Worm (Caenorhabditis elegans) whole organism, L1 larva: ENCODE data around the gene hpo-10.
A peak's percentile ranks its signal among the peaks of the same experiment; 100 is the strongest.

Source experiments
- C04F5.9 ChIP-seq: sonication (generic microtip); optimal IDR thresholded peaks from 2 replicates; lab custom pipeline; 2016; ENCODE audit warnings: missing genetic modification characterization, missing compliant biosample characterization
- Y116A8C.19 ChIP-seq: sonication (generic microtip); optimal IDR thresholded peaks from 2 replicates; lab custom pipeline; 2016; ENCODE audit warnings: missing compliant biosample characterization, missing genetic modification characterization, borderline replicate concordance
- aha-1 ChIP-seq: fragments of 150-350 bp; optimal IDR thresholded peaks from 2 replicates; lab custom pipeline; 2014; ENCODE audit warnings: missing biosample characterization, missing genetic modification characterization
- alr-1 ChIP-seq: fragments of 200-800 bp; sonication (Bioruptor generic); optimal IDR thresholded peaks from 2 replicates; lab custom pipeline; 2018; ENCODE audit warnings: borderline replicate concordance, mild to moderate bottlenecking, missing genetic modification characterization, missing compliant biosample characterization
- ama-1 ChIP-seq: fragments of 150-350 bp; optimal IDR thresholded peaks from 2 replicates; lab custom pipeline; 2014
- blmp-1 ChIP-seq: fragments of 150-350 bp; optimal IDR thresholded peaks from 2 replicates; lab custom pipeline; 2014; ENCODE audit warnings: missing biosample characterization, missing genetic modification characterization
- ceh-63 ChIP-seq: fragments of 200-800 bp; sonication (Bioruptor generic); optimal IDR thresholded peaks from 2 replicates; lab custom pipeline; 2018; ENCODE audit warnings: mild to moderate bottlenecking, missing genetic modification characterization, missing compliant biosample characterization
- ceh-88 ChIP-seq: fragments of 200-800 bp; sonication (Bioruptor generic); IDR thresholded peaks from 2 replicates; pipeline ENCODE4 v1.3.6; 2022; ENCODE audit warnings: missing genetic modification characterization, missing compliant biosample characterization
- ceh-90 ChIP-seq: sonication (generic microtip); optimal IDR thresholded peaks from 2 replicates; lab custom pipeline; 2016; ENCODE audit warnings: missing genetic modification characterization, missing compliant biosample characterization
- ces-1 ChIP-seq: fragments of 150-350 bp; optimal IDR thresholded peaks from 2 replicates; lab custom pipeline; 2014; ENCODE audit warnings: missing biosample characterization, missing genetic modification reagents, missing genetic modification characterization
- dpl-1 ChIP-seq, 3 experiments: fragments of 150-350 bp in 2 of 3; sonication (generic microtip) in 1 of 3; optimal IDR thresholded peaks; 2 replicates each; lab custom pipeline; 2014 to 2017; ENCODE audit warnings: missing biosample characterization in 3 of 3, missing genetic modification characterization in 3 of 3, missing genetic modification reagents in 3 of 3
- efl-1 ChIP-seq, 4 experiments: fragments of 150-350 bp; optimal IDR thresholded peaks in 3 of 4; peaks in 1 of 4; 1 replicate in 1 of 4; 2 replicates in 3 of 4; lab custom pipeline; 2014; ENCODE audit warnings: missing biosample characterization in 2 of 4, missing genetic modification characterization in 2 of 4, missing genetic modification reagents in 2 of 4
- efl-3 ChIP-seq: fragments of 200-800 bp; sonication (Bioruptor generic); optimal IDR thresholded peaks from 2 replicates; lab custom pipeline; 2018; ENCODE audit warnings: mild to moderate bottlenecking, missing genetic modification characterization, missing compliant biosample characterization
- egl-13 ChIP-seq: sonication (generic microtip); optimal IDR thresholded peaks from 2 replicates; lab custom pipeline; 2016; ENCODE audit warnings: missing genotype, missing genetic modification reagents, missing genetic modification characterization, missing compliant biosample characterization
- elt-2 ChIP-seq: sonication (generic microtip); optimal IDR thresholded peaks from 2 replicates; lab custom pipeline; 2016; ENCODE audit warnings: missing genetic modification characterization, mild to moderate bottlenecking, inconsistent platforms, missing compliant biosample characterization, missing genetic modification reagents
- fkh-10 ChIP-seq: sonication (generic microtip); optimal IDR thresholded peaks from 2 replicates; lab custom pipeline; 2017; ENCODE audit warnings: missing biosample characterization, missing genetic modification reagents, missing genetic modification characterization
- fkh-4 ChIP-seq: sonication (generic microtip); optimal IDR thresholded peaks from 2 replicates; lab custom pipeline; 2016; ENCODE audit warnings: missing compliant biosample characterization, missing genetic modification characterization, borderline replicate concordance
- grh-1 ChIP-seq: fragments of 200-800 bp; sonication (Bioruptor generic); IDR thresholded peaks from 2 replicates; pipeline ENCODE4 v1.3.6; 2022; ENCODE audit warnings: missing genetic modification reagents, missing genetic modification characterization, missing compliant biosample characterization
- hlh-17 ChIP-seq: fragments of 200-800 bp; sonication (Bioruptor generic); optimal IDR thresholded peaks from 2 replicates; lab custom pipeline; 2018; ENCODE audit warnings: missing genetic modification characterization, mild to moderate bottlenecking, missing compliant biosample characterization, moderate library complexity, borderline replicate concordance
- hlh-4 ChIP-seq: sonication (generic microtip); optimal IDR thresholded peaks from 2 replicates; lab custom pipeline; 2016; ENCODE audit warnings: mild to moderate bottlenecking, missing genetic modification characterization, missing compliant biosample characterization
- irx-1 ChIP-seq: sonication (generic microtip); optimal IDR thresholded peaks from 2 replicates; lab custom pipeline; 2016; ENCODE audit warnings: missing genetic modification characterization, missing compliant biosample characterization
- isw-1 ChIP-seq: fragments of 200-800 bp; sonication (Bioruptor generic); IDR thresholded peaks from 2 replicates; pipeline ENCODE4 v1.3.6; 2022; ENCODE audit warnings: missing genetic modification characterization, missing compliant biosample characterization
- lin-13 ChIP-seq: fragments of 150-350 bp; optimal IDR thresholded peaks from 2 replicates; lab custom pipeline; 2014; ENCODE audit warnings: missing biosample characterization, missing genetic modification reagents, missing genetic modification characterization
- lin-35 ChIP-seq, 2 experiments: fragments of 150-350 bp; optimal IDR thresholded peaks; 2 replicates each; lab custom pipeline; 2014; ENCODE audit warnings: missing biosample characterization in 2 of 2, missing genetic modification characterization in 2 of 2, missing genetic modification reagents in 2 of 2
- lin-39 ChIP-seq: fragments of 150-350 bp; optimal IDR thresholded peaks from 2 replicates; lab custom pipeline; 2014; ENCODE audit warnings: missing biosample characterization, missing genetic modification reagents, missing genetic modification characterization
- lir-3 ChIP-seq: sonication (generic microtip); optimal IDR thresholded peaks from 2 replicates; lab custom pipeline; 2016; ENCODE audit warnings: mild to moderate bottlenecking, missing genetic modification characterization, moderate library complexity, missing compliant biosample characterization; ENCODE audit not compliant: poor library complexity
- mab-9 ChIP-seq: fragments of 200-800 bp; sonication (Bioruptor generic); IDR thresholded peaks from 2 replicates; pipeline ENCODE4 v1.3.6; 2022; ENCODE audit warnings: missing genetic modification reagents, missing genetic modification characterization, missing compliant biosample characterization
- mep-1 ChIP-seq: fragments of 150-350 bp; optimal IDR thresholded peaks from 2 replicates; lab custom pipeline; 2014; ENCODE audit warnings: missing biosample characterization, missing genetic modification characterization
- nhr-11 ChIP-seq: fragments of 150-350 bp; optimal IDR thresholded peaks from 2 replicates; lab custom pipeline; 2014; ENCODE audit warnings: missing biosample characterization, missing genetic modification characterization
- nhr-19 ChIP-seq: fragments of 200-800 bp; sonication (Bioruptor generic); conservative IDR thresholded peaks from 2 replicates; pipeline ENCODE4 v1.3.6; 2022; ENCODE audit warnings: missing genetic modification characterization, missing compliant biosample characterization
- nhr-20 ChIP-seq: sonication (generic microtip); optimal IDR thresholded peaks from 2 replicates; lab custom pipeline; 2016; ENCODE audit warnings: mild to moderate bottlenecking, missing genetic modification characterization, missing compliant biosample characterization
- nhr-71 ChIP-seq: sonication (generic microtip); optimal IDR thresholded peaks from 2 replicates; lab custom pipeline; 2016; ENCODE audit warnings: mild to moderate bottlenecking, missing genetic modification characterization, moderate library complexity, missing compliant biosample characterization
- nhr-84 ChIP-seq: sonication (generic microtip); optimal IDR thresholded peaks from 2 replicates; lab custom pipeline; 2017; ENCODE audit warnings: missing biosample characterization, missing genetic modification characterization
- nhr-85 ChIP-seq: sonication (generic microtip); peaks from one replicate; lab custom pipeline; 2016; ENCODE audit warnings: missing genetic modification characterization, inconsistent platforms, missing compliant biosample characterization
- pag-3 ChIP-seq: sonication (generic microtip); optimal IDR thresholded peaks from 2 replicates; lab custom pipeline; 2017; ENCODE audit warnings: missing genetic modification characterization, mild to moderate bottlenecking, missing compliant biosample characterization, antibody characterized with exemption, borderline replicate concordance; ENCODE audit not compliant: insufficient read depth
- pax-3 ChIP-seq: fragments of 200-800 bp; sonication (Bioruptor generic); optimal IDR thresholded peaks from 2 replicates; lab custom pipeline; 2018; ENCODE audit warnings: mild to moderate bottlenecking, missing genetic modification characterization, moderate library complexity, missing compliant biosample characterization
- pqm-1 ChIP-seq: sonication (generic microtip); optimal IDR thresholded peaks from 3 replicates; lab custom pipeline; 2017; ENCODE audit warnings: missing biosample characterization, missing genetic modification characterization
- snu-23 ChIP-seq: sonication (generic microtip); optimal IDR thresholded peaks from 2 replicates; lab custom pipeline; 2016; ENCODE audit warnings: missing genetic modification characterization, missing compliant biosample characterization
- sox-4 ChIP-seq: sonication (generic microtip); optimal IDR thresholded peaks from 2 replicates; lab custom pipeline; 2016; ENCODE audit warnings: missing genetic modification characterization, missing compliant biosample characterization
- swsn-7 ChIP-seq: sonication (generic microtip); optimal IDR thresholded peaks from 2 replicates; lab custom pipeline; 2016; ENCODE audit warnings: missing genetic modification characterization, missing compliant biosample characterization
- tlp-1 ChIP-seq: fragments of 150-350 bp; optimal IDR thresholded peaks from 2 replicates; lab custom pipeline; 2014; ENCODE audit warnings: missing biosample characterization, missing genetic modification characterization
- unc-62 ChIP-seq: fragments of 150-350 bp; optimal IDR thresholded peaks from 2 replicates; lab custom pipeline; 2014; ENCODE audit warnings: missing biosample characterization, missing genetic modification reagents, missing genetic modification characterization
- unc-98 ChIP-seq: fragments of 200-800 bp; sonication (Bioruptor generic); IDR thresholded peaks from 2 replicates; pipeline ENCODE4 v1.3.6; 2022; ENCODE audit warnings: missing genetic modification characterization, missing compliant biosample characterization
- vab-15 ChIP-seq: sonication (generic microtip); optimal IDR thresholded peaks from 2 replicates; lab custom pipeline; 2017; ENCODE audit warnings: missing genotype, mild to moderate bottlenecking, missing genetic modification characterization, missing compliant biosample characterization
- xbp-1 ChIP-seq: sonication (generic microtip); optimal IDR thresholded peaks from 2 replicates; lab custom pipeline; 2016; ENCODE audit warnings: missing genetic modification characterization, missing compliant biosample characterization
- zip-4 ChIP-seq: fragments of 200-800 bp; sonication (Bioruptor generic); optimal IDR thresholded peaks from 2 replicates; lab custom pipeline; 2018; ENCODE audit warnings: mild to moderate bottlenecking, missing genetic modification characterization, moderate library complexity, missing compliant biosample characterization
- ztf-11 ChIP-seq, 2 experiments: sonication (generic microtip); optimal IDR thresholded peaks; 2 replicates each; lab custom pipeline; 2016 to 2017; ENCODE audit warnings: missing genetic modification characterization in 2 of 2, missing biosample characterization in 1 of 2, missing compliant biosample characterization in 1 of 2
- ztf-4 ChIP-seq: fragments of 150-350 bp; optimal IDR thresholded peaks from 2 replicates; lab custom pipeline; 2014; ENCODE audit warnings: missing biosample characterization, missing genetic modification characterization

Gene hpo-10

ce11 chrIII:5853240-5853639, 26.0 kb upstream of the hpo-10 start, which contains the start of gene ddx-23 (continued):
- TF ChIP-seq lin-35 (GFP tag; optimal IDR thresholded peaks at IDR 0.05; lab: Kevin White, UChicago) (peak; percentile 61 to 84), efl-3 (GFP tag; lab: Kevin White, UChicago) (no peak), zip-4 (no peak), mep-1 (tag; lab: Kevin White, UChicago) (peak; percentile 29), lir-3 (tag; lab: Kevin White, UChicago) (peak; percentile 1), nhr-71 (tag; lab: Kevin White, UChicago) (peak; percentile 54), swsn-7 (peak; percentile 12), lin-13 (GFP tag; lab: Kevin White, UChicago) (peak; percentile 10), Y116A8C.19 (no peak), ceh-63 (no peak), efl-1 (optimal IDR thresholded peaks at IDR 0.05; lab: Kevin White, UChicago) (peak; percentile 24 to 71), efl-1 (GFP tag; optimal IDR thresholded peaks at IDR 0.05 in 1 of 2; lab: Kevin White, UChicago) (peak; percentile 80 to 97), nhr-85 (tag; lab: Kevin White, UChicago) (no peak), grh-1 (GFP tag; lab: Robert Waterston, UW) (no peak), alr-1 (no peak), dpl-1 (GFP tag; optimal IDR thresholded peaks at IDR 0.05; lab: Kevin White, UChicago) (peak; percentile 43 to 78 (median 60)), snu-23 (GFP tag; lab: Kevin White, UChicago) (peak; percentile 38), hlh-17 (GFP tag; lab: Kevin White, UChicago) (no peak), pqm-1 (tag; lab: Kevin White, UChicago) (no peak), pax-3 (tag; lab: Kevin White, UChicago) (no peak), ces-1 (no peak), isw-1 (GFP tag; lab: Robert Waterston, UW) (no peak), ceh-88 (GFP tag; lab: Robert Waterston, UW) (no peak)

- TF ChIP-seq snu-23 (GFP tag; lab: Kevin White, UChicago) (peak; percentile 89), nhr-84 (tag; lab: Kevin White, UChicago) (no peak), xbp-1 (tag; lab: Kevin White, UChicago) (peak; percentile 81), ceh-63 (no peak), unc-62 (no peak), nhr-19 (peak; percentile 78), Y116A8C.19 (no peak), efl-3 (GFP tag; lab: Kevin White, UChicago) (no peak), fkh-10 (GFP tag; lab: Kevin White, UChicago) (peak; percentile 28), mab-9 (GFP tag; lab: Robert Waterston, UW) (no peak), nhr-85 (tag; lab: Kevin White, UChicago) (peak; percentile 82), nhr-11 (peak; percentile 8), ztf-11 (tag; optimal IDR thresholded peaks at IDR 0.05; lab: Kevin White, UChicago) (peak in 1 of 2 experiments; percentile 8), nhr-20 (peak; percentile 84), ceh-90 (tag; lab: Kevin White, UChicago) (peak; percentile 7), irx-1 (tag; lab: Kevin White, UChicago) (peak; percentile 30), lin-13 (GFP tag; lab: Kevin White, UChicago) (peak; percentile 83), swsn-7 (peak; percentile 75), elt-2 (tag; lab: Kevin White, UChicago) (peak; percentile 38), dpl-1 (GFP tag; optimal IDR thresholded peaks at IDR 0.05; lab: Kevin White, UChicago) (peak; percentile 95 to 98 (median 96)), blmp-1 (tag; lab: Kevin White, UChicago) (peak; percentile 87), mep-1 (tag; lab: Kevin White, UChicago) (peak; percentile 93), ama-1 (lab: Kevin White, UChicago) (peak; percentile 49), C04F5.9 (peak; percentile 26), lir-3 (tag; lab: Kevin White, UChicago) (peak; percentile 42), ztf-4 (peak; percentile 61), fkh-4 (tag; lab: Kevin White, UChicago) (no peak), unc-98 (GFP tag; lab: Robert Waterston, UW) (no peak), lin-39 (tag; lab: Kevin White, UChicago) (peak; percentile 33), pag-3 (tag; lab: Kevin White, UChicago) (no peak), aha-1 (tag; lab: Kevin White, UChicago) (no peak), vab-15 (tag; lab: Kevin White, UChicago) (no peak), egl-13 (peak; percentile 42), zip-4 (peak; percentile 33), tlp-1 (tag; lab: Kevin White, UChicago) (no peak), sox-4 (tag; lab: Kevin White, UChicago) (no peak), pax-3 (tag; lab: Kevin White, UChicago) (no peak), hlh-4 (tag; lab: Kevin White, UChicago) (no peak)
Measured at ce11 chrIII:5855637-5856179, 23.6 kb upstream of the hpo-10 start, which contains the start of the genes cct-6 and alh-9. Gene cct-6, minus strand, starts transcription at chrIII:5855687. Gene alh-9, plus strand, starts transcription at chrIII:5856018.
